Worm (Caenorhabditis elegans) whole organism, young adult: Measurements from ENCODE around the gene set-4.

Experiments
- C06A6.2 ChIP-seq: fragments of 200-800 bp; sonication (Bioruptor generic); conservative IDR thresholded peaks from 2 replicates; pipeline ENCODE4 v1.3.6; 2022; ENCODE audit warnings: missing genetic modification characterization, missing compliant biosample characterization
- C17E4.6 ChIP-seq: fragments of 200-800 bp; sonication (Bioruptor generic); IDR thresholded peaks from 2 replicates; pipeline ENCODE4 v1.3.6; 2022; ENCODE audit warnings: missing genetic modification reagents, missing genetic modification characterization, missing compliant biosample characterization
- F22D6.2 ChIP-seq: sonication (generic microtip); optimal IDR thresholded peaks from 2 replicates; lab custom pipeline; 2016; ENCODE audit warnings: mild to moderate bottlenecking, missing genetic modification characterization, missing compliant biosample characterization
- F23B12.7 ChIP-seq: sonication (generic microtip); optimal IDR thresholded peaks from 2 replicates; lab custom pipeline; 2017; ENCODE audit warnings: missing genetic modification characterization, mild to moderate bottlenecking, missing compliant biosample characterization, antibody characterized with exemption, moderate library complexity; ENCODE audit not compliant: insufficient read depth
- F52B5.7 ChIP-seq: sonication (generic microtip); optimal IDR thresholded peaks from 2 replicates; lab custom pipeline; 2016; ENCODE audit warnings: mild to moderate bottlenecking, missing genetic modification characterization, missing compliant biosample characterization
- F57A8.1 ChIP-seq: fragments of 200-800 bp; sonication (Bioruptor generic); optimal IDR thresholded peaks from 2 replicates; lab custom pipeline; 2018; ENCODE audit warnings: mild to moderate bottlenecking, missing genetic modification characterization, moderate library complexity, missing compliant biosample characterization
- Y53G8AR.9 ChIP-seq: fragments of 200-800 bp; sonication (Bioruptor generic); conservative IDR thresholded peaks from 2 replicates; pipeline ENCODE4 v1.3.6; 2022; ENCODE audit warnings: missing genetic modification reagents, missing genetic modification characterization, missing compliant biosample characterization
- Y56A3A.18 ChIP-seq: fragments of 200-800 bp; sonication (Bioruptor generic); IDR thresholded peaks from 2 replicates; pipeline ENCODE4 v1.3.6; 2022; ENCODE audit warnings: missing genetic modification reagents, missing genetic modification characterization, missing compliant biosample characterization
- Y67H2A.10 ChIP-seq: fragments of 200-800 bp; sonication (Bioruptor generic); conservative IDR thresholded peaks from 2 replicates; pipeline ENCODE4 v1.3.6; 2022; ENCODE audit warnings: missing genetic modification reagents, missing genetic modification characterization, missing compliant biosample characterization
- ama-1 ChIP-seq, 3 experiments: fragments of 150-350 bp in 1 of 3; sonication (generic microtip) in 2 of 3; optimal IDR thresholded peaks; 2 replicates each; lab custom pipeline; 2014 to 2018; ENCODE audit warnings: missing biosample characterization in 2 of 3, missing genetic modification characterization in 2 of 3, missing genetic modification reagents in 2 of 3
- athp-1 ChIP-seq: sonication (generic microtip); optimal IDR thresholded peaks from 2 replicates; lab custom pipeline; 2017; ENCODE audit warnings: mild to moderate bottlenecking, missing genetic modification characterization, missing compliant biosample characterization
- attf-5 ChIP-seq: fragments of 200-800 bp; sonication (Bioruptor generic); optimal IDR thresholded peaks from 2 replicates; lab custom pipeline; 2018; ENCODE audit warnings: mild to moderate bottlenecking, missing genetic modification characterization, missing compliant biosample characterization
- bed-2 ChIP-seq: fragments of 200-800 bp; sonication (Bioruptor generic); IDR thresholded peaks from 2 replicates; pipeline ENCODE4 v1.3.6; 2022; ENCODE audit warnings: missing genetic modification reagents, missing genetic modification characterization, missing compliant biosample characterization
- ceh-27 ChIP-seq: fragments of 200-800 bp; sonication (Bioruptor generic); optimal IDR thresholded peaks from 2 replicates; lab custom pipeline; 2018; ENCODE audit warnings: mild to moderate bottlenecking, missing genetic modification characterization, moderate library complexity, missing compliant biosample characterization
- ceh-58 ChIP-seq: fragments of 200-800 bp; sonication (Bioruptor generic); IDR thresholded peaks from 2 replicates; pipeline ENCODE4 v1.3.6; 2022; ENCODE audit warnings: missing genetic modification characterization, missing compliant biosample characterization
- ceh-91 ChIP-seq: fragments of 200-800 bp; sonication (Bioruptor generic); IDR thresholded peaks from 2 replicates; pipeline ENCODE4 v1.3.6; 2022; ENCODE audit warnings: missing genetic modification reagents, missing genetic modification characterization, missing compliant biosample characterization
- chd-7 ChIP-seq: sonication (generic microtip); optimal IDR thresholded peaks from 2 replicates; lab custom pipeline; 2016; ENCODE audit warnings: mild to moderate bottlenecking, missing genetic modification characterization, moderate library complexity, missing compliant biosample characterization
- die-1 ChIP-seq: sonication (generic microtip); optimal IDR thresholded peaks from 2 replicates; lab custom pipeline; 2016; ENCODE audit warnings: missing genotype, mild to moderate bottlenecking, missing genetic modification characterization, missing compliant biosample characterization
- dox-1 ChIP-seq: fragments of 200-800 bp; sonication (Bioruptor generic); IDR thresholded peaks from 2 replicates; pipeline ENCODE4 v1.3.6; 2022; ENCODE audit warnings: missing genetic modification reagents, missing genetic modification characterization, missing compliant biosample characterization
- egl-18 ChIP-seq: fragments of 200-800 bp; sonication (Bioruptor generic); IDR thresholded peaks from 2 replicates; pipeline ENCODE4 v1.3.6; 2022; ENCODE audit warnings: missing genetic modification reagents, missing genetic modification characterization, missing compliant biosample characterization
- hmg-1.2 ChIP-seq: fragments of 200-800 bp; sonication (Bioruptor generic); IDR thresholded peaks from 2 replicates; pipeline ENCODE4 v1.3.6; 2022; ENCODE audit warnings: missing genetic modification reagents, missing genetic modification characterization, missing compliant biosample characterization
- hrde-1 ChIP-seq: sonication (generic microtip); optimal IDR thresholded peaks from 2 replicates; lab custom pipeline; 2016; ENCODE audit warnings: missing genetic modification characterization, mild to moderate bottlenecking, missing compliant biosample characterization, moderate library complexity, missing genotype, missing genetic modification reagents, borderline replicate concordance
- hsf-1 ChIP-seq: fragments of 200-800 bp; sonication (Bioruptor generic); IDR thresholded peaks from 2 replicates; pipeline ENCODE4 v1.3.6; 2022; ENCODE audit warnings: missing genetic modification reagents, missing genetic modification characterization, missing compliant biosample characterization
- let-526 ChIP-seq: fragments of 200-800 bp; sonication (Bioruptor generic); IDR thresholded peaks from 2 replicates; pipeline ENCODE4 v1.3.6; 2022; ENCODE audit warnings: missing genetic modification reagents, missing genetic modification characterization, missing compliant biosample characterization
- lin-26 ChIP-seq: fragments of 200-800 bp; sonication (Bioruptor generic); IDR thresholded peaks from 2 replicates; pipeline ENCODE4 v1.3.6; 2022; ENCODE audit warnings: missing genetic modification reagents, missing genetic modification characterization, missing compliant biosample characterization
- lin-35 ChIP-seq, 3 experiments: fragments of 150-350 bp in 2 of 3; sonication (generic microtip) in 1 of 3; optimal IDR thresholded peaks; 2 replicates each; lab custom pipeline; 2014 to 2018; ENCODE audit warnings: missing biosample characterization in 3 of 3, missing genetic modification characterization in 3 of 3, missing genetic modification reagents in 3 of 3
- lin-40 ChIP-seq: sonication (generic microtip); optimal IDR thresholded peaks from 2 replicates; lab custom pipeline; 2016; ENCODE audit warnings: missing genetic modification characterization, mild to moderate bottlenecking, missing compliant biosample characterization, missing genotype, missing genetic modification reagents
- lir-1 ChIP-seq: fragments of 200-800 bp; sonication (Bioruptor generic); conservative IDR thresholded peaks from 2 replicates; pipeline ENCODE4 v1.3.6; 2022; ENCODE audit warnings: missing genetic modification reagents, missing genetic modification characterization, missing compliant biosample characterization
- madf-10 ChIP-seq: sonication (generic microtip); optimal IDR thresholded peaks from 2 replicates; lab custom pipeline; 2016; ENCODE audit warnings: mild to moderate bottlenecking, missing genetic modification characterization, missing compliant biosample characterization
- madf-3 ChIP-seq: fragments of 200-800 bp; sonication (Bioruptor generic); IDR thresholded peaks from 2 replicates; pipeline ENCODE4 v1.3.6; 2022; ENCODE audit warnings: missing genetic modification reagents, missing genetic modification characterization, missing compliant biosample characterization
- madf-6 ChIP-seq: fragments of 200-800 bp; sonication (Bioruptor generic); IDR thresholded peaks from 2 replicates; pipeline ENCODE4 v1.3.6; 2022; ENCODE audit warnings: missing genetic modification reagents, missing genetic modification characterization, missing compliant biosample characterization
- mcd-1 ChIP-seq: fragments of 200-800 bp; sonication (Bioruptor generic); IDR thresholded peaks from 2 replicates; pipeline ENCODE4 v1.3.6; 2022; ENCODE audit warnings: missing genetic modification reagents, missing genetic modification characterization, missing compliant biosample characterization
- nhr-80 ChIP-seq: sonication (generic microtip); optimal IDR thresholded peaks from 2 replicates; lab custom pipeline; 2016; ENCODE audit warnings: missing genetic modification characterization, missing compliant biosample characterization
- nhr-90 ChIP-seq: sonication (generic microtip); optimal IDR thresholded peaks from 2 replicates; lab custom pipeline; 2016; ENCODE audit warnings: missing genotype, mild to moderate bottlenecking, missing genetic modification characterization, missing compliant biosample characterization
- pbrm-1 ChIP-seq: fragments of 200-800 bp; sonication (Bioruptor generic); IDR thresholded peaks from 2 replicates; pipeline ENCODE4 v1.3.6; 2022; ENCODE audit warnings: missing genetic modification reagents, missing genetic modification characterization, missing compliant biosample characterization
- pha-4 ChIP-seq: fragments of 150-350 bp; sonication (generic microtip); optimal IDR thresholded peaks from 2 replicates; lab custom pipeline; 2014; ENCODE audit warnings: missing biosample characterization, missing genetic modification reagents, missing genetic modification characterization
- repo-1 ChIP-seq: sonication (generic microtip); optimal IDR thresholded peaks from 2 replicates; lab custom pipeline; 2017; ENCODE audit warnings: mild to moderate bottlenecking, missing genetic modification characterization, missing compliant biosample characterization
- snpc-1.1 ChIP-seq: sonication (generic microtip); optimal IDR thresholded peaks from 2 replicates; lab custom pipeline; 2017; ENCODE audit warnings: missing genetic modification characterization, mild to moderate bottlenecking, missing compliant biosample characterization, antibody characterized with exemption, moderate library complexity, missing genotype, missing genetic modification reagents; ENCODE audit not compliant: insufficient read depth
- somi-1 ChIP-seq: fragments of 200-800 bp; sonication (Bioruptor generic); optimal IDR thresholded peaks from 2 replicates; lab custom pipeline; 2018; ENCODE audit warnings: mild to moderate bottlenecking, missing genetic modification characterization, missing compliant biosample characterization
- sptf-2 ChIP-seq: fragments of 200-800 bp; sonication (Bioruptor generic); optimal IDR thresholded peaks from 2 replicates; lab custom pipeline; 2018; ENCODE audit warnings: mild to moderate bottlenecking, missing genetic modification characterization, missing compliant biosample characterization
- tbp1 ChIP-seq: fragments of 200-800 bp; sonication (Bioruptor generic); optimal IDR thresholded peaks from 2 replicates; lab custom pipeline; 2018; ENCODE audit warnings: mild to moderate bottlenecking, missing genetic modification characterization, missing compliant biosample characterization
- tlf-1 ChIP-seq: fragments of 200-800 bp; sonication (Bioruptor generic); optimal IDR thresholded peaks from 2 replicates; lab custom pipeline; 2018; ENCODE audit warnings: mild to moderate bottlenecking, missing genetic modification characterization, missing compliant biosample characterization
- unc-62 ChIP-seq: fragments of 150-350 bp; optimal IDR thresholded peaks from 2 replicates; lab custom pipeline; 2014; ENCODE audit warnings: missing biosample characterization, missing genetic modification reagents, missing genetic modification characterization
- zfh-2 ChIP-seq: fragments of 200-800 bp; sonication (Bioruptor generic); conservative IDR thresholded peaks from 2 replicates; pipeline ENCODE4 v1.3.6; 2022; ENCODE audit warnings: missing genetic modification reagents, missing genetic modification characterization, missing compliant biosample characterization
- ztf-18 ChIP-seq: sonication (generic microtip); optimal IDR thresholded peaks from 2 replicates; lab custom pipeline; 2016; ENCODE audit warnings: missing genotype, mild to moderate bottlenecking, missing genetic modification characterization, missing compliant biosample characterization
- ztf-26 ChIP-seq: sonication (generic microtip); optimal IDR thresholded peaks from 2 replicates; lab custom pipeline; 2017; ENCODE audit warnings: missing genetic modification characterization, missing compliant biosample characterization
- ztf-28 ChIP-seq: fragments of 200-800 bp; sonication (Bioruptor generic); IDR thresholded peaks from 2 replicates; pipeline ENCODE4 v1.3.6; 2022; ENCODE audit warnings: missing genetic modification reagents, missing genetic modification characterization, missing compliant biosample characterization

Gene set-4

ce11 chrII:6348360-6348759, 17.2 kb upstream of the set-4 start:
- TF ChIP-seq tbp1 (GFP tag; lab: Kevin White, UChicago) (peak; percentile 53), athp-1 (no peak), chd-7 (tag; lab: Kevin White, UChicago) (peak; percentile 64), let-526 (peak; percentile 75; the same call in 1 of the 2 replicates), dox-1 (peak; percentile 54; the same call in 1 of the 2 replicates), ceh-58 (GFP tag; lab: Robert Waterston, UW) (no peak), attf-5 (GFP tag; lab: Kevin White, UChicago) (peak; percentile 82), ama-1 (optimal IDR thresholded peaks at IDR 0.05; lab: Kevin White, UChicago) (peak; percentile 96), ama-1 (GFP tag; optimal IDR thresholded peaks at IDR 0.05; lab: Kevin White, UChicago) (no peak), ztf-26 (tag; lab: Kevin White, UChicago) (peak; percentile 67), ceh-91 (GFP tag; lab: Robert Waterston, UW) (peak; percentile 13; the same call in 1 of the 2 replicates), lin-35 (GFP tag; optimal IDR thresholded peaks at IDR 0.05; lab: Kevin White, UChicago) (peak in 1 of 3 experiments; percentile 80), lir-1 (GFP tag; lab: Robert Waterston, UW) (peak; percentile 69; the same call in 1 of the 2 replicates), Y53G8AR.9 (GFP tag; lab: Robert Waterston, UW) (peak; percentile 78), repo-1 (peak; percentile 52), hsf-1 (GFP tag; lab: Robert Waterston, UW) (0 out of 2 replicates have a peak, but pooled peaks have one; percentile 53), nhr-80 (tag; lab: Kevin White, UChicago) (peak; percentile 80), F23B12.7 (tag; lab: Kevin White, UChicago) (peak; percentile 42), lin-26 (GFP tag; lab: Robert Waterston, UW) (peak; percentile 72; the same call in 1 of the 2 replicates), ztf-28 (GFP tag; lab: Robert Waterston, UW) (no peak), somi-1 (GFP tag; lab: Kevin White, UChicago) (peak; percentile 64), sptf-2 (GFP tag; lab: Kevin White, UChicago) (no peak), mcd-1 (peak; percentile 85), madf-6 (GFP tag; lab: Robert Waterston, UW) (no peak), pha-4 (tag; lab: Kevin White, UChicago) (peak; percentile 79), Y67H2A.10 (peak; percentile 74), C17E4.6 (GFP tag; lab: Robert Waterston, UW) (0 out of 2 replicates have a peak, but pooled peaks have one; percentile 38), lin-40 (tag; lab: Kevin White, UChicago) (peak; percentile 84), madf-10 (tag; lab: Kevin White, UChicago) (peak; percentile 82), C06A6.2 (GFP tag; lab: Robert Waterston, UW) (peak; percentile 80), egl-18 (GFP tag; lab: Robert Waterston, UW) (peak; percentile 42; the same call in 1 of the 2 replicates), F57A8.1 (GFP tag; lab: Kevin White, UChicago) (no peak), Y56A3A.18 (no peak), madf-3 (GFP tag; lab: Robert Waterston, UW) (0 out of 2 replicates have a peak, but pooled peaks have one; percentile 67), F22D6.2 (peak; percentile 52), hrde-1 (tag; lab: Kevin White, UChicago) (no peak), zfh-2 (GFP tag; lab: Robert Waterston, UW) (peak; percentile 82), pbrm-1 (GFP tag; lab: Robert Waterston, UW) (peak; percentile 72), nhr-90 (no peak), F52B5.7 (tag; lab: Kevin White, UChicago) (no peak), bed-2 (GFP tag; lab: Robert Waterston, UW) (no peak), unc-62 (GFP tag; lab: Kevin White, UChicago) (peak; percentile 88), die-1 (peak; percentile 35), tlf-1 (GFP tag; lab: Kevin White, UChicago) (peak; percentile 64), ceh-27 (GFP tag; lab: Kevin White, UChicago) (peak; percentile 87), hmg-1.2 (peak; percentile 80), snpc-1.1 (tag; lab: Kevin White, UChicago) (peak; percentile 16), ztf-18 (peak; percentile 63)
